Worm (Caenorhabditis elegans) whole organism, L3 larva: ENCODE measurements around the gene gsto-2.

ENCODE experiments used
- R02D3.7 ChIP-seq: fragments of 150-350 bp; optimal IDR thresholded peaks from 2 replicates; lab custom pipeline; 2014; ENCODE audit warnings: missing biosample characterization, missing genetic modification characterization
- ZK546.5 ChIP-seq: sonication (generic microtip); optimal IDR thresholded peaks from 2 replicates; lab custom pipeline; 2017; ENCODE audit warnings: missing biosample characterization, missing genetic modification characterization
- ceh-82 ChIP-seq: fragments of 150-350 bp; optimal IDR thresholded peaks from 2 replicates; lab custom pipeline; 2014; ENCODE audit warnings: missing biosample characterization, missing genetic modification characterization

DNA sequence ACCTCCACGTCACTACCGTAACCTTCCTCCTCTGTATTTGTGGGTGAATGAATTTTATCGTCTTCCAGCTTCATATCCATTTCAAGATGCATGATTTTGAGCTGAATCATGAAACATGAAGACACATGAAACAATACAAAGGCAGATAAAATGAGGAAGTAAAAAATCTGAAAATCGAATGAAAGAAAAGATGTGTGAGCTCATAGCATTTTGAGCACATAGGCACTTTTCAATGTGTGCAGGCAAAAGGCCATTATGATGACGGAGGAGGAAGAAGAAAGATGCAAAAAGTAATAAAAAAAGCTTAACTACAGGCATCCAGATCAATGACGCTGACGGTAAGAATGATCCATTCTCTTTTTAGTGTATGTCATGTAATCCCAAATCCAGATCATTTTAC lies 43.2 kb downstream of the gsto-2 start, which contains the start of gene ztf-30:
- no peak for TF ChIP-seq ZK546.5 (tag; lab: Kevin White, UChicago)
- TF ChIP-seq ceh-82 (tag; lab: Kevin White, UChicago), result no peak
- no peak for TF ChIP-seq R02D3.7 (tag; lab: Kevin White, UChicago)
